Fruit fly (Drosophila melanogaster): Measurements from ENCODE around the gene Mnt.

DNA sequence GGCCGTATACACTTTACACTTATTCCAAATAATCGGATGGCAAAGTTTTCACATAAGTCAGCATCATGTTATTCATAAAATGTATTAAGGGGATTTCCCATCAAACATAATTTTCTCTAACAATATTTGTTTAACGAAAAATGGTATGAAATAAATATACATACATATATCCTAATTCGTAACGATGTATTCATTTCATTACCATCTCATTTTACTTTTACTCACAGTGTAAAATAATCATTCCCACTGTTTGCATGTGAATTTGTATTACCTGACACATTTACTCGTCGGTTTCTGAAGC, 73.6 kb downstream of the Mnt start:
- TF ChIP-seq CTCF (optimal IDR thresholded peaks at IDR 0.05): no peak
- no peak for TF ChIP-seq CG8478 (optimal IDR thresholded peaks at IDR 0.05)
